Fruit fly (Drosophila melanogaster) whole organism, larva: ENCODE measurements around the gene CG15399.
A peak's percentile ranks its signal among the peaks of the same experiment; 100 is the strongest.

Experiments used
- noc ChIP-seq: fragments of 200-800 bp; sonication (Bioruptor generic); optimal IDR thresholded peaks from 3 replicates; lab custom pipeline; 2019; ENCODE audit warnings: missing biosample characterization, mild to moderate bottlenecking, missing genetic modification characterization, moderate library complexity

The CG15399 gene

dm6 chr2L:2771676-2772075 is at the start of gene CG15399:
CG15399 (minus strand) TSS chr2L:2771776.
- TF ChIP-seq noc (tag; lab: Kevin White, UChicago): no peak

DNA sequence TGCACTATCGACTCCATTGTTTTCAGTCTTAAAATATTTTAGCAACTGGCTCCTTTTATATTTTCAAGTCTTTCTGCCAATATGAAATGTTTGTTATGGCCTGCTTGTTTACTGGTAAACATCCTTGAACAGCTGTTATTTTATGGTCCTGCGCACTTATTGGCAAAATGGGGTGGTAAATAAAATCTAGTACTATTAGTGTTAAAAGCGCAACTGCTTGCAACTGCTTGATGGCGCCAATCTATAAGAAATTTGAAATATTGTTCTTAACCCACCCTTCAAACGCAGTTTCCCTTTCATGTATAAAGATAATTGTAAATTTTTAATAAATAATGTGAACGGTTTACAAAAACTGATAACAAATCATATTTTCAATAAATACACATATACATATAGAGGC is 44.1 kb upstream of the CG15399 start, which contains the start of gene G6P:
G6P (minus strand) TSS at position 88 of the 400 bp plus-strand sequence.
- TF ChIP-seq noc (tag; lab: Kevin White, UChicago): no peak

- TF ChIP-seq noc (tag; lab: Kevin White, UChicago): no peak
These were observed 40.6 kb upstream of the CG15399 start, which contains the start of gene CG2964 for dm6 chr2L:2812137-2812536. CG2964 (plus strand) TSS chr2L:2812437.

- TF ChIP-seq noc (tag; lab: Kevin White, UChicago): peak; percentile 79
These were observed 39.3 kb upstream of the CG15399 start for dm6 chr2L:2810831-2811230.

DNA sequence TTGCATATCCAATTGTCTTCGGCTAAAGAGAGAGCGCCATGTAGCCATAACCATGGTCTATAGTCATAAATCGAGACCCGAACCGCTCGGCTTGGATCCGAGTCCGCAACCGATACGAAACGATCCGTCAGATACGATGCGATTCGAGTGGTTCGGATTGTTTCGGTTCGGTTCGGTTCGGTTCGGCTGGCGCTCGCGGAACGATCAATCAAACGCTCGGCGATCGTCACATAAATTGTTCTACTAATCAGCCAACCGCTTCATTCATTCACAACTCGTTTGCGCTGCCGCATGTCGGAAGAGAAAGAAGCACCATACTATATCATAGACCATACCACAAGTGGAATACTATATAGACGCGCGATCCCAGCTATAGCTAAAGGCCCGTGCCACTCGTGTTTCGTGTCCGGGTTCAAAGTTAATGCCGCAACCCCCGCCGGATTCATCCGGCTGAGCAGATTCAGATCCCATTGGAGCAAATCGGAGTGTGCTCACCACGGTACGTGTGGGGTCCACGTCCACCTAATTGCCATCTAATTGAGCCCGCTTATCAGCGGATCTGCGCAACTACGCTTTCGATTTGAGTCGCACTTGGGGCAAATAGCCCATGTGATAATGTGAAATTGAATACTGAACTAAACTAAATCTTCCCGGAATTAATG is 36.6 kb upstream of the CG15399 start:
- TF ChIP-seq noc (tag; lab: Kevin White, UChicago): peak; percentile 49

- TF ChIP-seq noc (tag; lab: Kevin White, UChicago): no peak
These were observed 36.0 kb upstream of the CG15399 start for dm6 chr2L:2807597-2807996.

DNA sequence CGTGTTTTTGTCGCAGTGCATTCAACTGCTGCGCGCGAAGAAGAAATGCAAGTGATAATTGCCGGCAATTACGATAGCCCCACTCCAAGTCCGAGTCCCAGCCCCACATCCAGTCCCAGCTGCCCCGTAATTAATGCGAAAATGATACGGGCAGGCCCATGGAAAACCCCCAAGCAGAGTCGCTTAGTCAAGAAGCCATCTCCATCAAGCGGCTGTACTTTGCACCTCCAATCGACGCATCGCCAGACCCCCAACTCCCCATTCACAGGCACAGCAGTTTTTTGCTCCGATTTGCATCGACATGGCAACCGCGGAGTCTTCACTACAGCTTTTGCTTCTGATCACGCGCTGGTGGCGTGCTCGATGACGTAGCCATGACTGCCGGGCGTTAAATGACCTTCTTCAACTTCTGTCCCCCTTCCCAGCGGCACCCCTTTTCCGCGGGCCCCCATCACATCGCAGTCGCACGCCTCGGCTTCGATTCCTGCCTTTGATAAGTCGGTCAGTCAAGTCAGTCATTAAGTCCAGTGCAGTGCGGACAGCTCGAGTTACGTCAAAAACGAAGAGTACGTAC is 34.7 kb upstream of the CG15399 start:
- no peak for TF ChIP-seq noc (tag; lab: Kevin White, UChicago)

dm6 chr2L:2804634-2805311 is 33.2 kb upstream of the CG15399 start, which contains the start of gene daw:
daw (plus strand) TSS chr2L:2805261.
- TF ChIP-seq noc (tag; lab: Kevin White, UChicago): peak; percentile 5

DNA sequence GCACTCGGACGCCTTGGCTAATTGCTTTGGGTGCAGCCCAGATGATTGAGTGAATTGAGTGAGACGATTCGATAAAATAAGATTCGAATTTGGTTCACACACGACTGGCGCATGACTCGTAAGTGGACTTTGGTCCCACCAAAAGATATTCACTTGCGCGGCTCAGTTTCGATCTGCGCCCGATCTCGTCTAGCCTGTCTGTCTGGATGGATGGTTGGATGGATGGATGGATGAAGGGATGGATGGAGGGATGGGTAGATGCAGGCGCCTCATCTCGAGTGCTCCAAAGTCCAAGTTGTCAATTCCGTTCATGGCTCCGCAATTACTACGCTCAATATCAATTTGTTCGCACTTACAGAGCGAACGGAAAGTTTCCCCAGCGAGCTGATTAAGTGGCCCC is 31.0 kb upstream of the CG15399 start:
- TF ChIP-seq noc (tag; lab: Kevin White, UChicago): no peak

- TF ChIP-seq noc (tag; lab: Kevin White, UChicago): peak; percentile 35
These were observed 29.6 kb upstream of the CG15399 start for dm6 chr2L:2800956-2801776.

dm6 chr2L:2799909-2800478 is 28.4 kb upstream of the CG15399 start, which contains the start of gene Syt1:
Syt1 (minus strand) TSS chr2L:2799979.
- no peak for TF ChIP-seq noc (tag; lab: Kevin White, UChicago)

- TF ChIP-seq noc (tag; lab: Kevin White, UChicago): no peak
These were observed 25.6 kb upstream of the CG15399 start for dm6 chr2L:2797186-2797585.

- no peak for TF ChIP-seq noc (tag; lab: Kevin White, UChicago)
These were observed 11.2 kb upstream of the CG15399 start for dm6 chr2L:2782790-2783189.

DNA sequence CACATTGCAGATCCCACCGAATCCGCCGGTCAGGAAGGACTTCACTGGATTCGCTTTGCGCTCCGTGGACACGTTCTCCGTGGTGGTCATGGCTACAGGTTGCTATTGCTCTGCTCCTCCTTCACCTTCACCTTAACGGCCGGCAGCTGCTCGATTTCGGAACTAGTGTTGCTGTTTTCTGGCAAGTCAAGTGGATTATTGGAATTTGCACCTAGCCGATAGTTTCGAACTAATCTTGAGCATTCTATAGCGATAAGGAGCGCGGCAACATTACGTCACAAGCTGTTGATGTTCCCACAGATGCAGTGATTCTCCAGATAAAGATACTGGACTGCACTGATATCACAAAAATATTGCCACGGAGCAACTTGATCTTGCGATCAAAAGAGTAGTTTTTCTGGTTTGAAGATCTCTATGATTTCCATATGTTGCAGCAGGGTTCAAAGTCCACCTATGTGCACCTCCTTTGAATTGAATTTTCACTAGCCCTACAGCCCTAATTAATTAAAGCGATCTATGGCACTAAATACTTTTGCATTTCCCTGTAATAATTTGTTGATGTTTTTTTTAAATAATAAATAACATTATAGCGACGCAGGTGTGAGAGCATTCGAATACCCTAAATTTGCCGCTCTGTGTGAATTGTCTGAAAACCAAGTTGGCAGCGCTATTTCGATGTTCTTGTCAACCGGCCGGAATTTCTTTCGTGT is 1.9 kb downstream of the CG15399 start, which contains the start of the genes colt and HINT1:
colt (minus strand) TSS at position 594 of the 710 bp plus-strand sequence.
HINT1 (plus strand) TSS at position 660 of the 710 bp plus-strand sequence.
- peak; percentile 35 for TF ChIP-seq noc (tag; lab: Kevin White, UChicago)
